Worm (Caenorhabditis elegans) whole organism, L4/young adult: ENCODE results near the gene nhr-275.
"Not testable (repeated sequence)": the region's sequence is repeated elsewhere in the genome, so short reads cannot be mapped to it uniquely, and the experiment has no call there.

Experiments used
- W03F9.2 ChIP-seq: fragments of 150-350 bp; optimal IDR thresholded peaks from 2 replicates; lab custom pipeline; 2014; ENCODE audit warnings: missing biosample characterization, missing genetic modification characterization
- dao-5 ChIP-seq: sonication (generic microtip); optimal IDR thresholded peaks from 2 replicates; lab custom pipeline; 2016; ENCODE audit warnings: missing genotype, missing genetic modification characterization, moderate library complexity, missing compliant biosample characterization
- him-1 ChIP-seq: sonication (generic microtip); optimal IDR thresholded peaks from 2 replicates; lab custom pipeline; 2016; ENCODE audit warnings: missing genotype, missing genetic modification reagents, missing genetic modification characterization, missing compliant biosample characterization

Gene nhr-275

ce11 chrV:2271750-2272149 lies 4.9 kb upstream of the nhr-275 start, which contains the start of gene Y5H2A.1:
Gene Y5H2A.1, minus strand, starts transcription at chrV:2271850.
- TF ChIP-seq dao-5 (tag; lab: Kevin White, UChicago) (no peak), him-1 (tag; lab: Kevin White, UChicago) (no peak), W03F9.2 (tag; lab: Kevin White, UChicago) (no peak)

ce11 chrV:2264925-2265324 lies 1.9 kb downstream of the nhr-275 start:
- TF ChIP-seq him-1 (tag; lab: Kevin White, UChicago) (no peak), dao-5 (tag; lab: Kevin White, UChicago) (no peak), W03F9.2 (tag; lab: Kevin White, UChicago) (no peak)

DNA sequence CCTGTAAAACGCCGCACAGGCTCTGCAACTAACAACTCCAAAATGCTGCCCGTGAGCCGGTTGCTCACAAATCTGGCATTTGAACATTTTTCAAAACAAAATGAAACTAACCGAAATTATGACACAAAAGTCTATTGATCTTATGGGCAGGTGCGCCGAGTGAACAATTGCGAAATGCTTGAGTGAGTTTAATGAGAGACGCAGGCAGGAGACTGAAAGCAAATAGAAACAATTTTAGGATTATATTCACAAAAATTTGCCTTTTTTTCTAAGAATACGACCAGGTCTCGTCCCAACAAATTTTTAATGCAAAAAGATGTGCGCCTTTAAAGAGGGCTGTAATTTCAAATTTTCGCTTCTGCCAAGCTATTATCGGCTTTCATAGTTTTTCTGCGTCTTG lies 2.4 kb downstream of the nhr-275 start, which contains the start of gene nhr-183:
TSS of gene nhr-183 (minus strand) at position 180 of the 400 bp plus-strand sequence.
- TF ChIP-seq him-1 (tag; lab: Kevin White, UChicago) (no peak), W03F9.2 (tag; lab: Kevin White, UChicago) (no peak), dao-5 (tag; lab: Kevin White, UChicago) (no peak)

- no peak for TF ChIP-seq him-1 (tag; lab: Kevin White, UChicago)
- no peak for TF ChIP-seq dao-5 (tag; lab: Kevin White, UChicago)
- TF ChIP-seq W03F9.2 (tag; lab: Kevin White, UChicago) = no peak
These were observed 6.2 kb downstream of the nhr-275 start, which contains the start of gene F41B5.12 for ce11 chrV:2260660-2261059. Gene F41B5.12, plus strand, starts transcription at chrV:2260960.

DNA sequence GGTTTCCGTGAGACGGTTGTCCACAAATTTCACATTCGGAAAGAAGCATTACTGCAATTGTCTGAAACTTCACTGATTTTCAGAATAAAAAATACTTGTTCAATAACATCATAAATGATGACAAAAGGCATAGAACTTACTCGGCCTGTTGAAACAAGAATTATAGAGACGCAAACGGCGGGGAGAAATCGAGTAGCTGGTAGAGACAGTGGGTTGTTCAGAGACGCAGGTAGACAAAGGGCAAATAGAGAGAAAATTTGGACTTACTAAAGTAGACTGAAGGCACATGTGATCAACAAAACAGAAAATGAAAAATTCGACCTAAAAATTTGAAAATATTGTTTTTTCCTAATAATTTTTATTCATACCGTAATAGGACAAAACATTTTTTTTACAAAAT lies 7.1 kb downstream of the nhr-275 start, which contains the start of gene nhr-182:
TSS of gene nhr-182 (minus strand) at position 178 of the 400 bp plus-strand sequence.
- TF ChIP-seq him-1 (tag; lab: Kevin White, UChicago) (no peak), W03F9.2 (tag; lab: Kevin White, UChicago) (no peak), dao-5 (tag; lab: Kevin White, UChicago) (no peak)

ce11 chrV:2255191-2255590 lies 11.7 kb downstream of the nhr-275 start, which contains the start of gene F41B5.1:
Gene F41B5.1, plus strand, starts transcription at chrV:2255533.
- TF ChIP-seq him-1, dao-5, W03F9.2 (tag; lab: Kevin White, UChicago): not testable (repeated sequence)

DNA sequence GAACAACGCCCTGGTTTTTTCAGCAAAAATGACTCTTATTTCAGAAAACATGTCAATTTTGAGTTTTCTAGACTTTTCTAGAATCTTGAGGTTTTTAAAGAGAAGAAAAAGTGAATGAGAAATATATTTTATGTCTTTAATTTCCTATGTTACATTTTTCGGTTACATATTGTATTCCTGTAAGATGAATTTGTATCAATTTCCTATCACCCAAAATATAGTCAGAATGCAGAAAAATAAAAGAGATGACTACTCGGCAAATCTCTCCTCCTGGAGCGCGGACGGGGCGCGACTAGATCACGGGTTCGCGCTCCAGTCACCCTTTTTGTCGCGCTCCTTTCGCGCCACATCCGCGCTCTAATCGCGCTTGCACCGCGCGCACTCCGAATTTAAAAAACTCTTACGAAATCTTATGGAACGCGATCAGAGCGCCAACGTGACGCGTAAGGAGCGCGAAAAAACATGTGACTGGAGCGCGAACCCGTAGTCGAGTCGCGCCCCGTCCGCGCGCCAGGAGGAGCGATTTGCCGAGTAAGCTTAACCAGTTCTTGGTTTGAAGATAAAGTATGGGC lies 12.2 kb downstream of the nhr-275 start, which contains the start of gene str-253:
TSS of gene str-253 (minus strand) at position 51 of the 572 bp plus-strand sequence.
- TF ChIP-seq W03F9.2 (tag; lab: Kevin White, UChicago) (no peak), dao-5 (tag; lab: Kevin White, UChicago) (no peak), him-1 (tag; lab: Kevin White, UChicago) (no peak)

ce11 chrV:2251774-2252173 lies 15.1 kb downstream of the nhr-275 start:
- TF ChIP-seq dao-5 (tag; lab: Kevin White, UChicago) (no peak), him-1 (tag; lab: Kevin White, UChicago) (no peak), W03F9.2 (tag; lab: Kevin White, UChicago) (no peak)

- TF ChIP-seq dao-5 (tag; lab: Kevin White, UChicago) (no peak), him-1 (tag; lab: Kevin White, UChicago) (no peak), W03F9.2 (tag; lab: Kevin White, UChicago) (no peak)
These were observed 16.7 kb downstream of the nhr-275 start, which contains the start of gene cyp-33C7 for ce11 chrV:2250126-2250590. Gene cyp-33C7, plus strand, starts transcription at chrV:2250540.

DNA sequence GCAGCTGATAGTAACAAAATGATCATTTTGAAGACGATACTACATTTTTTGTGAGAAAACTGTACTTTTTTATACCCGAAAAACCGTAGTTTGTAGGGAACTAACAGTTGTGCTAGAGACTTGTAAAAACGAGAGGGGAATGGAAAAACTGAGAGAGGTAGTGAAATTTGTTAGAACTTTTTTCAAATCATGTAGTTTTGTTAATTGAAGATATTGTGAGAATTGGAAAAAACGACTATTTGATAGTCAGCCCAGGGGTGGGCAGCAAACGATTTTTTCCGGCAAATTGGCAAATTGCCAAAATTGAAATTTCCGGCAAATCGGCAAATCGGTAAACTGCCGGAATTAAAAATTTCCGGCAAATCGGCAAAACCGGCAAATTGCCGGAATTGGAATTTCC lies 17.5 kb downstream of the nhr-275 start, which contains the start of gene cyp-33C6:
TSS of gene cyp-33C6 (minus strand) at position 101 of the 400 bp plus-strand sequence.
- TF ChIP-seq dao-5 (tag; lab: Kevin White, UChicago) (no peak), him-1 (tag; lab: Kevin White, UChicago) (no peak), W03F9.2 (tag; lab: Kevin White, UChicago) (no peak)

ce11 chrV:2244751-2245150 lies 22.1 kb downstream of the nhr-275 start, which contains the start of gene cyp-33C5:
Gene cyp-33C5, plus strand, starts transcription at chrV:2245004.
- TF ChIP-seq W03F9.2 (tag; lab: Kevin White, UChicago) (no peak), him-1 (tag; lab: Kevin White, UChicago) (no peak), dao-5 (tag; lab: Kevin White, UChicago) (no peak)

ce11 chrV:2242630-2243029 lies 24.2 kb downstream of the nhr-275 start, which contains the start of gene cyp-33C3:
Gene cyp-33C3, plus strand, starts transcription at chrV:2242778.
- TF ChIP-seq dao-5 (tag; lab: Kevin White, UChicago) = no peak
- no peak for TF ChIP-seq W03F9.2 (tag; lab: Kevin White, UChicago)
- no peak for TF ChIP-seq him-1 (tag; lab: Kevin White, UChicago)

ce11 chrV:2238012-2238411 lies 28.8 kb downstream of the nhr-275 start:
- TF ChIP-seq him-1 (tag; lab: Kevin White, UChicago) (no peak), dao-5 (tag; lab: Kevin White, UChicago) (no peak), W03F9.2 (tag; lab: Kevin White, UChicago) (no peak)
